Worm (Caenorhabditis elegans) whole organism, L3 larva: Measurements from ENCODE around the gene hlh-26.

Experiments
- fos-1 ChIP-seq: fragments of 150-350 bp; optimal IDR thresholded peaks from 2 replicates; lab custom pipeline; 2014; ENCODE audit warnings: missing biosample characterization, missing genetic modification characterization
- unc-62 ChIP-seq: fragments of 150-350 bp; sonication (generic microtip); optimal IDR thresholded peaks from 4 replicates; lab custom pipeline; 2014; ENCODE audit warnings: missing biosample characterization, missing genetic modification reagents, missing genetic modification characterization

ce11 chrII:5522637-5523036 is 10.9 kb downstream of the hlh-26 start, which contains the start of gene ZK177.11:
- TF ChIP-seq unc-62 (GFP tag; lab: Kevin White, UChicago), result no peak
- TF ChIP-seq fos-1 (tag; lab: Kevin White, UChicago), result no peak
